Worm (Caenorhabditis elegans): ENCODE measurements around the gene cal-7.

Gene cal-7

DNA sequence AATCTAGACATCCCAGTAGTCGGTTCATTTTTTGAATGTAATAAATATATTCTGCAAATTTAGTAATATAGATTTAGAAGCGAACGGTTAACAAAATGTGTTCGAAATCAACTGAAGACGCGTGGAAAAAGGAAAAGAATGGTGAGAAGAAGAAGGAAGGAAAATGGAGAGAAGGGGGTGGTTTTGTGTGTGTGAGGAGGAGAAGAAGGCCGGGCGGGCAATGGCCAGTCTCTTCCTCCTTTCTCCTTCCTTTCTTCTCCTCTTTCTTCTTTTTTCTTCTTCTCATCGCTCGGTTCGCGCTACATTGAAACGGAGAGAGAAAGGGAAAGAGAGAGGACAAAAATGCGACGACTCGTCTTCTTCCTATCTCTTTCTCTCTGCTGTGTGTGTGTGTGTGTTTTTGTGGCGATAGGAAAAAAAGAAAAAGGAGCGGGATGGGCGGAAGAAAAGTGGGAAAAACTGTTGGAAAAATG lies 41.8 kb upstream of the cal-7 start, which contains the start of gene ztf-9 (continued):
- TF ChIP-seq sptf-2 (GFP tag; optimal IDR thresholded peaks at IDR 0.05) = no peak
- no peak for TF ChIP-seq Y53F4B.3 (GFP tag; IDR thresholded peaks at IDR 0.05)
- TF ChIP-seq Y56A3A.18 (GFP tag; IDR thresholded peaks at IDR 0.05) = no peak
- TF ChIP-seq mes-4 (tag; optimal IDR thresholded peaks at IDR 0.05) = no peak
- no peak for TF ChIP-seq akir-1 (GFP tag; optimal IDR thresholded peaks at IDR 0.05)
- TF ChIP-seq ccch-3 (GFP tag; optimal IDR thresholded peaks at IDR 0.05) = no peak
- no peak for TF ChIP-seq mel-28 (tag; optimal IDR thresholded peaks at IDR 0.05; ENCODE audit: borderline replicate concordance)
- no peak for TF ChIP-seq rpc-1 (optimal IDR thresholded peaks at IDR 0.05)
- no peak for TF ChIP-seq rpc-1 (tag; optimal IDR thresholded peaks at IDR 0.05)
- no peak for TF ChIP-seq fkh-3 (tag; optimal IDR thresholded peaks at IDR 0.05)
- TF ChIP-seq aptf-2 (GFP tag; conservative IDR thresholded peaks at IDR 0.05) = no peak
- TF ChIP-seq ceh-40 (GFP tag; IDR thresholded peaks at IDR 0.05) = no peak
- peak; percentile 23 for TF ChIP-seq repo-1 (tag; optimal IDR thresholded peaks at IDR 0.05)
- no peak for TF ChIP-seq lir-1 (GFP tag; conservative IDR thresholded peaks at IDR 0.05)
- TF ChIP-seq ztf-18 (tag; optimal IDR thresholded peaks at IDR 0.05) = no peak
- TF ChIP-seq C17E4.6 (GFP tag; IDR thresholded peaks at IDR 0.05) = no peak
- TF ChIP-seq hmg-20 (GFP tag; IDR thresholded peaks at IDR 0.05) = no peak
- TF ChIP-seq attf-6 (GFP tag; IDR thresholded peaks at IDR 0.05) = no peak
- TF ChIP-seq lin-40 (tag; optimal IDR thresholded peaks at IDR 0.05) = peak; percentile 42
- TF ChIP-seq ama-1 (optimal IDR thresholded peaks at IDR 0.05) = no peak
- no peak for TF ChIP-seq ama-1 (GFP tag; optimal IDR thresholded peaks at IDR 0.05)
- TF ChIP-seq egrh-3 (GFP tag; IDR thresholded peaks at IDR 0.05) = peak; percentile 69
- no peak for TF ChIP-seq let-607 (tag; optimal IDR thresholded peaks at IDR 0.05)
- no peak for TF ChIP-seq F37B4.10 (GFP tag; IDR thresholded peaks at IDR 0.05)
- TF ChIP-seq T07F8.4 (tag; optimal IDR thresholded peaks at IDR 0.05) = no peak
- no peak for TF ChIP-seq cebp-1 (GFP tag; IDR thresholded peaks at IDR 0.05)
- TF ChIP-seq cebp-1 (tag; optimal IDR thresholded peaks at IDR 0.05) = no peak
- TF ChIP-seq T26A5.8 (tag; optimal IDR thresholded peaks at IDR 0.05) = no peak
- TF ChIP-seq dpl-1 (GFP tag; optimal IDR thresholded peaks at IDR 0.05) = no peak
- no peak for TF ChIP-seq efl-1 (GFP tag; optimal IDR thresholded peaks at IDR 0.05)
- no peak for TF ChIP-seq snpc-4 (GFP tag; optimal IDR thresholded peaks at IDR 0.05)
- peak in 1 of 4 experiments; percentile 1 for TF ChIP-seq snpc-4 (tag; optimal IDR thresholded peaks at IDR 0.05)
- TF ChIP-seq lsy-27 (tag; optimal IDR thresholded peaks at IDR 0.05; ENCODE audit: borderline replicate concordance, insufficient read depth) = no peak
- TF ChIP-seq nhr-120 (GFP tag; IDR thresholded peaks at IDR 0.05) = no peak
- TF ChIP-seq nhr-90 (tag; optimal IDR thresholded peaks at IDR 0.05) = no peak
- no peak for TF ChIP-seq ztf-22 (GFP tag; optimal IDR thresholded peaks at IDR 0.05)
- TF ChIP-seq D2030.7 (GFP tag; IDR thresholded peaks at IDR 0.05) = no peak
- TF ChIP-seq attf-3 (GFP tag; conservative IDR thresholded peaks at IDR 0.05) = no peak
- no peak for TF ChIP-seq bed-1 (GFP tag; IDR thresholded peaks at IDR 0.05)
- TF ChIP-seq attf-5 (GFP tag; optimal IDR thresholded peaks at IDR 0.05) = peak; percentile 33
- no peak for TF ChIP-seq nfyb-1 (GFP tag; IDR thresholded peaks at IDR 0.05)
- peak; percentile 35; the same call in 1 of the 2 replicates for TF ChIP-seq mcd-1 (GFP tag; IDR thresholded peaks at IDR 0.05)
- TF ChIP-seq B0019.2 (GFP tag; conservative IDR thresholded peaks at IDR 0.05) = no peak
- no peak for TF ChIP-seq lsl-1 (GFP tag; optimal IDR thresholded peaks at IDR 0.05)
- no peak for TF ChIP-seq B0336.3 (GFP tag; IDR thresholded peaks at IDR 0.05)
- no peak for TF ChIP-seq snpc-1.1 (tag; optimal IDR thresholded peaks at IDR 0.05; ENCODE audit: insufficient read depth)
- no peak for TF ChIP-seq madf-3 (GFP tag; IDR thresholded peaks at IDR 0.05)
- TF ChIP-seq madf-10 (tag; optimal IDR thresholded peaks at IDR 0.05) = peak; percentile 11
- no peak for TF ChIP-seq ztf-26 (tag; optimal IDR thresholded peaks at IDR 0.05)
- TF ChIP-seq madf-6 (GFP tag; IDR thresholded peaks at IDR 0.05) = no peak
- TF ChIP-seq athp-1 (tag; optimal IDR thresholded peaks at IDR 0.05) = no peak
